Worm (Caenorhabditis elegans): ENCODE measurements around the gene Y39B6A.13.

Gene Y39B6A.13

ce11 chrV:19158664-19159063 lies 39.4 kb upstream of the Y39B6A.13 start, which contains the start of gene Y39B6A.5 (continued):
- TF ChIP-seq zfp-2 (tag; optimal IDR thresholded peaks at IDR 0.05) (no peak), F49E8.2 (tag; optimal IDR thresholded peaks at IDR 0.05; ENCODE audit: borderline replicate concordance) (no peak), nhr-76 (tag; optimal IDR thresholded peaks at IDR 0.05) (no peak), daf-8 (GFP tag; IDR thresholded peaks at IDR 0.05) (no peak), hlh-11 (tag; optimal IDR thresholded peaks at IDR 0.05) (peak; percentile 90), nhr-48 (tag; optimal IDR thresholded peaks at IDR 0.05) (peak; percentile 65), nhr-6 (tag; optimal IDR thresholded peaks at IDR 0.05) (peak; percentile 95), mxl-2 (GFP tag; conservative IDR thresholded peaks at IDR 0.05) (no peak), mes-2 (tag; optimal IDR thresholded peaks at IDR 0.05; ENCODE audit: poor library complexity, severe bottlenecking) (peak; percentile 81), lin-15B (tag; optimal IDR thresholded peaks at IDR 0.05) (no peak), saeg-2 (GFP tag; IDR thresholded peaks at IDR 0.05) (no peak), aly-2 (tag; optimal IDR thresholded peaks at IDR 0.05) (no peak), php-3 (GFP tag; IDR thresholded peaks at IDR 0.05) (peak; percentile 88), ZK546.5 (tag; optimal IDR thresholded peaks at IDR 0.05) (no peak), dmd-9 (GFP tag; IDR thresholded peaks at IDR 0.05) (no peak), nhr-28 (tag; optimal IDR thresholded peaks at IDR 0.05) (peak; percentile 94), fkh-10 (GFP tag; optimal IDR thresholded peaks at IDR 0.05) (no peak), mep-1 (tag; optimal IDR thresholded peaks at IDR 0.05) (peak; percentile 84), ZK337.2 (GFP tag; IDR thresholded peaks at IDR 0.05) (no peak), zip-11 (GFP tag; IDR thresholded peaks at IDR 0.05) (no peak), F10B5.3 (tag; optimal IDR thresholded peaks at IDR 0.05) (no peak), mdl-1 (tag; optimal IDR thresholded peaks at IDR 0.05) (peak in 1 of 2 experiments; percentile 53), madf-9 (GFP tag; conservative IDR thresholded peaks at IDR 0.05) (no peak; the same call in 1 of the 2 replicates), mdt-29 (GFP tag; IDR thresholded peaks at IDR 0.05) (no peak)

ce11 chrV:19153806-19154205 lies 34.6 kb upstream of the Y39B6A.13 start, which contains the start of gene tsp-13:
TSS of gene tsp-13 (plus strand) at chrV:19154106.
- TF ChIP-seq nhr-77 (tag; optimal IDR thresholded peaks at IDR 0.05) (no peak), ztf-7 (tag; optimal IDR thresholded peaks at IDR 0.05) (no peak), F44E2.7 (GFP tag; IDR thresholded peaks at IDR 0.05) (no peak), unc-62 (GFP tag; optimal IDR thresholded peaks at IDR 0.05 in 1 of 2) (no peak), unc-62 (tag; optimal IDR thresholded peaks at IDR 0.05) (no peak), nhr-6 (tag; optimal IDR thresholded peaks at IDR 0.05) (no peak), hif-1 (tag; optimal IDR thresholded peaks at IDR 0.05) (no peak), unc-130 (GFP tag; optimal IDR thresholded peaks at IDR 0.05) (no peak), ceh-32 (tag; optimal IDR thresholded peaks at IDR 0.05; ENCODE audit: poor library complexity) (no peak), hlh-30 (tag; optimal IDR thresholded peaks at IDR 0.05; ENCODE audit: insufficient read depth) (no peak), cey-2 (tag; optimal IDR thresholded peaks at IDR 0.05; ENCODE audit: borderline replicate concordance, insufficient read depth) (no peak), nhr-48 (tag; optimal IDR thresholded peaks at IDR 0.05) (no peak), set-16 (GFP tag; IDR thresholded peaks at IDR 0.05) (no peak), zip-2 (tag; optimal IDR thresholded peaks at IDR 0.05) (no peak), Y105C5A.15 (GFP tag; IDR thresholded peaks at IDR 0.05) (no peak), hmg-1.1 (GFP tag; IDR thresholded peaks at IDR 0.05) (no peak), pha-4 (GFP tag; IDR thresholded peaks at IDR 0.05) (no peak), pha-4 (tag; optimal IDR thresholded peaks at IDR 0.05) (no peak)

ce11 chrV:19153244-19153643 lies 34.0 kb upstream of the Y39B6A.13 start:
- TF ChIP-seq zip-11 (GFP tag; IDR thresholded peaks at IDR 0.05) (no peak), fos-1 (tag; optimal IDR thresholded peaks at IDR 0.05) (no peak), F37D6.2 (tag; optimal IDR thresholded peaks at IDR 0.05) (no peak), ctbp-1 (GFP tag; IDR thresholded peaks at IDR 0.05) (no peak), D1046.2 (GFP tag; IDR thresholded peaks at IDR 0.05) (no peak), nhr-10 (tag; optimal IDR thresholded peaks at IDR 0.05) (no peak), pha-4 (GFP tag; IDR thresholded peaks at IDR 0.05) (no peak), pha-4 (tag; optimal IDR thresholded peaks at IDR 0.05) (peak; percentile 75), lir-3 (tag; optimal IDR thresholded peaks at IDR 0.05) (no peak), spr-3 (GFP tag; optimal IDR thresholded peaks at IDR 0.05) (no peak), hlh-11 (tag; optimal IDR thresholded peaks at IDR 0.05) (peak; percentile 27), saeg-2 (GFP tag; IDR thresholded peaks at IDR 0.05) (no peak), aha-1 (tag) (peak; percentile 15), lin-39 (tag; optimal IDR thresholded peaks at IDR 0.05) (no peak), spr-1 (tag; optimal IDR thresholded peaks at IDR 0.05) (no peak)

Measured in whole organism, L4 larva.